Fruit fly (Drosophila melanogaster) whole organism: ENCODE results near the gene tomb.

Experiments used
- EcR ChIP-seq, 2 experiments: fragments of >200 bp; optimal IDR thresholded peaks; 2 replicates each; lab custom pipeline; 2017; ENCODE audit warnings: missing biosample characterization in 2 of 2, missing genetic modification characterization in 2 of 2, missing genetic modification reagents in 2 of 2
- pan ChIP-seq: fragments of >200 bp; optimal IDR thresholded peaks from 2 replicates; lab custom pipeline; 2017
- usp ChIP-seq: fragments of >200 bp; optimal IDR thresholded peaks from 2 replicates; lab custom pipeline; 2017; ENCODE audit warnings: missing biosample characterization, missing genetic modification characterization, mixed read lengths

DNA sequence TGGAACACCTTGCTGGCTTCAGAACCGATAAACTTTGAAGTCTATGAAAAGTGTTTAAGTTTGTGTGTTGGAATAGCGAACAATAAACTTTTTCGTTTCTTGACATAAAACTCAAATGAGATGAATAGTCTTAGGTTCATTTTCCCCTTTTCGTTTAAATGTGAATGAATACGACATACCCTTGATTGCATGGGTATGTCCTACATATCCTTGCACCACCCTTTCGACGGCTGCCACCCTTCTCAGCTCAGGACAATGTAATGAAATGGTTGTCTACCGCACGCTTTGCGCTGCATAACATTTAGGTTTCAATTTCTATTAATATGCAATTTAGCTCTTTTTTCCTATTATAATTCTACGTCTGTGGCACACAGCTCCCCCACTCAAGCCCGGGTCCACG is 44.5 kb upstream of the tomb start, which contains the start of gene CG14011:
- TF ChIP-seq EcR (GFP tag; optimal IDR thresholded peaks at IDR 0.05; lab: Kevin White, UChicago) (no peak), usp (GFP tag; lab: Kevin White, UChicago) (no peak), pan (no peak)
